Fruit fly (Drosophila melanogaster) whole organism, adult: ENCODE measurements around the gene Dhc1.

ENCODE experiments used
- CG12768 ChIP-seq: fragments of 200-800 bp; sonication (Bioruptor generic); optimal IDR thresholded peaks from 2 replicates; lab custom pipeline; 2017; ENCODE audit warnings: missing biosample characterization, missing genetic modification characterization, mild to moderate bottlenecking, moderate library complexity, missing genetic modification reagents
- CG14711 ChIP-seq: fragments of 200-800 bp; sonication (Bioruptor generic); optimal IDR thresholded peaks from 2 replicates; lab custom pipeline; 2018; ENCODE audit warnings: missing biosample characterization, mild to moderate bottlenecking, missing genetic modification characterization, moderate library complexity
- CG33017 ChIP-seq: fragments of 200-800 bp; sonication (Bioruptor generic); optimal IDR thresholded peaks from 2 replicates; lab custom pipeline; 2018; ENCODE audit warnings: missing biosample characterization, mild to moderate bottlenecking, missing genetic modification characterization, moderate library complexity
- Mnt ChIP-seq: fragments of 200-800 bp; sonication (Bioruptor generic); optimal IDR thresholded peaks from 2 replicates; lab custom pipeline; 2016; ENCODE audit warnings: missing biosample characterization, mild to moderate bottlenecking, missing genetic modification characterization
- cnc ChIP-seq, 2 experiments: fragments of >200 bp; optimal IDR thresholded peaks; 2 replicates each; lab custom pipeline; 2017
- kay ChIP-seq: fragments of 200-800 bp; sonication (Bioruptor generic); peaks from one replicate; lab custom pipeline; 2016; ENCODE audit warnings: missing biosample characterization, missing genetic modification characterization, borderline replicate concordance
- pad ChIP-seq: fragments of 200-800 bp; sonication (Bioruptor generic); optimal IDR thresholded peaks from 3 replicates; lab custom pipeline; 2017; ENCODE audit warnings: missing biosample characterization, missing genetic modification characterization, mild to moderate bottlenecking, moderate library complexity, missing genetic modification reagents
- tj ChIP-seq: fragments of 200-800 bp; sonication (Bioruptor generic); optimal IDR thresholded peaks from 3 replicates; lab custom pipeline; 2017; ENCODE audit warnings: missing biosample characterization, mild to moderate bottlenecking, missing genetic modification characterization, moderate library complexity

DNA sequence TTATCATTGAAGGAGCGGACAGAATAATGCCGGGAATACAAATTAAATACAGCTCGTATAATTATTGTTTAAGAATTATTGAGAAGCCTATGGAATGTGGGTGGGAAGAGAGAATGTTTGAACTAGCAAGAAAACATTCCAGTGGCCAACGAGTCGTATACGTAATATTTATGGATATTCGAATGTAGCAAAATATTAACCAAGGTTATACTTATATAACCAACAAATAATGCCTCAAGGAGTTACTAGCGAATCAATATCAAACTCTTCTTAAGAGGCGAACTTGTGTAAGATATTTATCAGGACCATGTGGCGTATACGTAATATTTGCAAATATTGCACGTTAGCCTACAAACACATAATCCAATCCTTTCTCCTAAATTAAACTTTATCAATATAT is 9.0 kb downstream of the Dhc1 start:
- no peak for TF ChIP-seq cnc (optimal IDR thresholded peaks at IDR 0.05; lab: Kevin White, UChicago)
- no peak for TF ChIP-seq kay
- TF ChIP-seq pad (GFP tag; lab: Kevin White, UChicago) = no peak
- no peak for TF ChIP-seq CG33017
- no peak for TF ChIP-seq CG12768
- TF ChIP-seq tj = no peak
- TF ChIP-seq CG14711 (tag; lab: Kevin White, UChicago) = no peak
- TF ChIP-seq Mnt (GFP tag; lab: Kevin White, UChicago) = no peak
